Worm (Caenorhabditis elegans) whole organism, early embryonic: ENCODE data around the gene clec-167.

Experiments
- aly-1 ChIP-seq: sonication (generic microtip); optimal IDR thresholded peaks from 2 replicates; lab custom pipeline; 2016; ENCODE audit warnings: missing genetic modification characterization, missing compliant biosample characterization
- ama-1 ChIP-seq: fragments of 150-350 bp; optimal IDR thresholded peaks from 2 replicates; lab custom pipeline; 2014
- ceh-13 ChIP-seq: fragments of 200-800 bp; sonication (Bioruptor generic); optimal IDR thresholded peaks from 2 replicates; lab custom pipeline; 2018; ENCODE audit warnings: mild to moderate bottlenecking, missing genetic modification characterization, missing compliant biosample characterization
- ceh-36 ChIP-seq: sonication (generic microtip); optimal IDR thresholded peaks from 2 replicates; lab custom pipeline; 2016; ENCODE audit warnings: missing genetic modification characterization, inconsistent platforms, missing compliant biosample characterization
- flt-1 ChIP-seq: fragments of 200-800 bp; sonication (Bioruptor generic); IDR thresholded peaks from 2 replicates; pipeline ENCODE4 v1.3.6; 2022; ENCODE audit warnings: missing genetic modification characterization, missing compliant biosample characterization
- hmbx-1 ChIP-seq: sonication (generic microtip); optimal IDR thresholded peaks from 2 replicates; lab custom pipeline; 2016; ENCODE audit warnings: mild to moderate bottlenecking, missing genetic modification characterization, missing compliant biosample characterization
- hmg-4 ChIP-seq: fragments of 200-800 bp; sonication (Bioruptor generic); optimal IDR thresholded peaks from 2 replicates; lab custom pipeline; 2018; ENCODE audit warnings: mild to moderate bottlenecking, missing genetic modification characterization, missing compliant biosample characterization
- hnd-1 ChIP-seq: sonication (generic microtip); optimal IDR thresholded peaks from 2 replicates; lab custom pipeline; 2016; ENCODE audit warnings: missing genetic modification characterization, missing compliant biosample characterization
- pes-1 ChIP-seq: fragments of 200-800 bp; sonication (Bioruptor generic); IDR thresholded peaks from 2 replicates; pipeline ENCODE4 v1.3.6; 2022; ENCODE audit warnings: missing genetic modification reagents, missing genetic modification characterization, missing compliant biosample characterization
- sea-1 ChIP-seq: fragments of 200-800 bp; sonication (Bioruptor generic); conservative IDR thresholded peaks from 2 replicates; pipeline ENCODE4 v1.3.6; 2022; ENCODE audit warnings: missing genetic modification characterization, missing compliant biosample characterization
- tbx-37 ChIP-seq: fragments of 200-800 bp; sonication (Bioruptor generic); conservative IDR thresholded peaks from 2 replicates; pipeline ENCODE4 v1.3.6; 2022; ENCODE audit warnings: missing genetic modification reagents, missing genetic modification characterization, missing compliant biosample characterization
- tra-4 ChIP-seq: sonication (generic microtip); optimal IDR thresholded peaks from 2 replicates; lab custom pipeline; 2017; ENCODE audit warnings: missing genetic modification characterization, missing compliant biosample characterization

DNA sequence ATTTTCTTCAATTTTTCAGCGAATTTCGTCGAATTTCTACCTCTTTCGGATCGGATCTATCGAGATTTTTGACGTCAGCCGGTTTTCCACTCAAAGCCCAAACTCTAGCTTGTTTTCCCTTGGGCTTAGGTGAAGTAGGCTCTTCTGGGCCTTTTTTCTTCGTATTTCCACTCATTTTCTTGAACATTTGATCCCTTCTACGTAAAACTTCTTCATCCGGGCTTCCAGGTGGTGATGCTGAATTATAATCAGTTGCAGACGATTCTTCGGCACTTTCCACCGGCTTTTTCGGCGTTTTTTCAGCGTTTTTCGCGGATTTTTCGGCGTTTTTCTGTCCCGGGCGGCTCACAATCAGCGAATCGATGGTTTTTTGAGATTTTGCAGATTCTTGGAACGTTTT is 17.4 kb downstream of the clec-167 start:
- TF ChIP-seq sea-1 (GFP tag; lab: Robert Waterston, UW) (no peak), flt-1 (GFP tag; lab: Robert Waterston, UW) (no peak), ama-1 (lab: Kevin White, UChicago) (no peak), hmbx-1 (tag; lab: Kevin White, UChicago) (no peak), hmg-4 (no peak), ceh-13 (GFP tag; lab: Kevin White, UChicago) (no peak), tra-4 (tag; lab: Kevin White, UChicago) (no peak), hnd-1 (tag; lab: Kevin White, UChicago) (no peak), aly-1 (tag; lab: Kevin White, UChicago) (no peak), pes-1 (GFP tag; lab: Robert Waterston, UW) (no peak), tbx-37 (GFP tag; lab: Robert Waterston, UW) (no peak), ceh-36 (tag; lab: Kevin White, UChicago) (no peak)
